Worm (Caenorhabditis elegans): ENCODE results near the gene irld-49.

irld-49 gene

DNA sequence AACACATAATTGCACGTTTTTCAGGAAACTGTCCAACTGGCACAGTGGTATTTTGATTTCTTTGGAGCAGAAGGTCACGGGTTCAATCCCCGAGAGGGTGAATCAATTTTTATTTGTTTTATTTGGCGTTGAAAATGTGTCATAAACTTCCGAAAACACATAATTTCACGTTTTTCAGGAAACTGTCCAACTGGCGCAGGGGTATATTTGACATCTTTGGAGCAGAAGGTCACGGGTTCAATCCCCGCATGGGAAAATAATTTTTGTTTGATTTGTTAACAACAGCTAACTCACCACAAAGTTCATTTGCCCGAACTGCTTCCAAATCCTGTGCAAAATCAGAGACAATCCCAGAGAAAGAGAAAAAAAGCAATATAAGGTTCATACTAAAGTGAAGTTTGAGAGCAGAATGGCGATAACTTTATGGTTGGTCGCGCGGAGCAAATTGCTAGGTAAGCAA is 11.7 kb downstream of the irld-49 start, which contains the start of gene irld-48:
Gene irld-48, plus strand, starts transcription at position 410 of the 460 bp plus-strand sequence.
- TF ChIP-seq ztf-4 (tag; optimal IDR thresholded peaks at IDR 0.05) (no peak), lin-39 (tag; optimal IDR thresholded peaks at IDR 0.05) (no peak), peb-1 (tag; optimal IDR thresholded peaks at IDR 0.05) (no peak), ZK546.5 (tag; optimal IDR thresholded peaks at IDR 0.05) (no peak), nhr-6 (tag; optimal IDR thresholded peaks at IDR 0.05) (no peak), sem-4 (tag; optimal IDR thresholded peaks at IDR 0.05) (no peak), mab-5 (tag; optimal IDR thresholded peaks at IDR 0.05) (no peak), nhr-237 (tag; optimal IDR thresholded peaks at IDR 0.05) (no peak), unc-39 (tag; optimal IDR thresholded peaks at IDR 0.05) (no peak), gmeb-1 (tag; optimal IDR thresholded peaks at IDR 0.05) (no peak), blmp-1 (tag; optimal IDR thresholded peaks at IDR 0.05; ENCODE audit: insufficient read depth) (no peak), sma-9 (GFP tag; optimal IDR thresholded peaks at IDR 0.05) (no peak), sma-9 (tag; optimal IDR thresholded peaks at IDR 0.05) (no peak), zag-1 (tag; optimal IDR thresholded peaks at IDR 0.05) (no peak)

DNA sequence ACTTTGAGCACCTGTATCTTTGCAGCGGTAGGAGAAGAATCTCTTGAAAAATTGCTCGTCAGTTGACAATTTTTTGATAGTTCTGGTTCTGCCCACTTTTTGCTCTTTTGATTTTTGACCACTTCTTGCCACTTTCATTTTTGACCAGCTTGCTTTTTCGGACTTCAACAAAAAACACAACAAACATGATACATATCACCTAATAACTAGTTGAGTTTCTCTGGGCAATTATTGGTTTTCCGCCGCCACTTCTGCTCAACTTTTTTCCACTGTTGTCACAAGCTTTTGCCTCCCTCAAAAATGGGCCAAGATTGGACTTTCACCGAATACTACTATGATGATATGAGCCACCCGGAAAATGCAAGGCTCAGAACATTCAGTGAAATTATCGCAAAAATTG is 14.3 kb downstream of the irld-49 start, which contains the start of gene srw-60:
Gene srw-60, plus strand, starts transcription at position 301 of the 400 bp plus-strand sequence.
- TF ChIP-seq gmeb-1 (tag; optimal IDR thresholded peaks at IDR 0.05) = no peak
- TF ChIP-seq egl-27 (tag; optimal IDR thresholded peaks at IDR 0.05) = no peak
- TF ChIP-seq nhr-77 (tag; optimal IDR thresholded peaks at IDR 0.05) = no peak
- no peak for TF ChIP-seq unc-55 (GFP tag; optimal IDR thresholded peaks at IDR 0.05)
- TF ChIP-seq nhr-12 (tag; optimal IDR thresholded peaks at IDR 0.05) = no peak
- no peak for TF ChIP-seq elt-1 (tag; optimal IDR thresholded peaks at IDR 0.05)
- TF ChIP-seq lin-39 (tag; optimal IDR thresholded peaks at IDR 0.05) = no peak
- TF ChIP-seq fos-1 (tag; optimal IDR thresholded peaks at IDR 0.05) = no peak
- TF ChIP-seq nhr-21 (tag; optimal IDR thresholded peaks at IDR 0.05) = no peak
- TF ChIP-seq mdl-1 (tag; optimal IDR thresholded peaks at IDR 0.05) = no peak
- no peak for TF ChIP-seq nhr-11 (tag; optimal IDR thresholded peaks at IDR 0.05)
- TF ChIP-seq sem-4 (tag; optimal IDR thresholded peaks at IDR 0.05) = no peak
- no peak for TF ChIP-seq ceh-16 (tag; optimal IDR thresholded peaks at IDR 0.05)
- no peak for TF ChIP-seq mbf-1 (tag; optimal IDR thresholded peaks at IDR 0.05)
- TF ChIP-seq mab-5 (tag; optimal IDR thresholded peaks at IDR 0.05) = no peak
- no peak for TF ChIP-seq ztf-1 (GFP tag; conservative IDR thresholded peaks at IDR 0.05)
- no peak for TF ChIP-seq nhr-129 (tag; optimal IDR thresholded peaks at IDR 0.05)

DNA sequence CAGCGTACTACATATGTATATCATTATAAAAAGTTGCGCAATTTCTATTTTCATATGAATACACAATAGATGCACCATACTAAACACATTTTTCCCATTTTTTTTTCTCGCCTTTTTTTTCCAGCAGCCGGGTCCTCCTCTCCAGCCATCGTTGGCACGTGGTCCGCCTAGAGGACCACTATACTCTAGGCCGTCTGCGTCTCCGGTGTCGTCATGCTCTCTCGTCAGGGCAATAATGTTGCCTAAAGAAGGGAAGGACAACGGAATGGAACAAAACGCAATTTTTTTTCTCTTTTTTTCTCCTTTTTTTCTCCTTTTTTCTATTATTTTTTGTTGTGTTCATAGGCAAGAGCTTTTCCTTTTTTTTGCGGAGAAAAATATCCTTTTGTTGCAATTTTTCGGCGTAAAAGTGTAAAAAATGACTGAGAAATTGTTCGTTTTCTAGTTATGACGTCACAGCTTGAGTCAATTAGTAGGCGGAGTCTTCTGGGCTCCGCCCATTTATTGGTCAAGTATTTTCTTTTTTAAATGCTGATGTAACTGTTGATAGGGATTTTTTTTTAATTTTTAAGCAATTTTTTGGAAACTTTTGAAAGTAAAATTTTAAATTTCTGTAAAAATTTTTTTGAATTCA is 18.7 kb downstream of the irld-49 start:
- TF ChIP-seq mdl-1 (tag; optimal IDR thresholded peaks at IDR 0.05) (peak; percentile 97 to 98), egl-27 (tag; optimal IDR thresholded peaks at IDR 0.05) (no peak), nhr-25 (tag; optimal IDR thresholded peaks at IDR 0.05) (no peak), peb-1 (tag; optimal IDR thresholded peaks at IDR 0.05) (no peak), zag-1 (tag; optimal IDR thresholded peaks at IDR 0.05) (peak; percentile 81), F13H6.1 (tag; optimal IDR thresholded peaks at IDR 0.05) (peak; percentile 57), lin-11 (tag; optimal IDR thresholded peaks at IDR 0.05) (peak; percentile 7), mab-5 (tag; optimal IDR thresholded peaks at IDR 0.05) (peak; percentile 31), sma-9 (GFP tag; optimal IDR thresholded peaks at IDR 0.05) (peak; percentile 79), sma-9 (tag; optimal IDR thresholded peaks at IDR 0.05) (no peak), crh-2 (tag; optimal IDR thresholded peaks at IDR 0.05) (peak; percentile 40), ceh-82 (tag; optimal IDR thresholded peaks at IDR 0.05) (no peak), unc-55 (GFP tag; optimal IDR thresholded peaks at IDR 0.05) (peak; percentile 47), C34F6.9 (tag; optimal IDR thresholded peaks at IDR 0.05) (peak; percentile 41), Y55F3AM.14 (GFP tag; optimal IDR thresholded peaks at IDR 0.05) (peak; percentile 46)

DNA sequence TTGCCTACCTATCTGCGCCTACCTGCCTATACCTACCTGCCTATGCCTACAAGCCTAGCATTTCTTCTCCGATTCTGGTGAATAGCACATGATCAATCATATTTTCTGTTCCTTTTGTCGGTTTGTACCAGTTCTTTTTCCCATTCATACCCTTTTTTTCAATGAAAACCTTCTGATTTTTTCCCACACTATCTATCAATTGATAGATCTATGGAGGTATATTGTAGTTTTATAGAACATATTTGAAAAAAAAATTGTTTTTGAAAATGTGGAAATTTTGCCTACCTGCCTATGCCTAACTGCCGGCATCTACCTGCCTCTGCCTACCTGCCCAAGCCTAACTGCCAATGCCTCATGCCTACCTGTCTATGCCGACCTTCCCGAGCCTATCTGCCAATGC is 19.6 kb downstream of the irld-49 start:
- TF ChIP-seq F13H6.1 (tag; optimal IDR thresholded peaks at IDR 0.05) (no peak), snpc-4 (tag; optimal IDR thresholded peaks at IDR 0.05) (no peak), blmp-1 (tag; optimal IDR thresholded peaks at IDR 0.05; ENCODE audit: insufficient read depth) (no peak), lin-11 (tag; optimal IDR thresholded peaks at IDR 0.05) (no peak), C34F6.9 (tag; optimal IDR thresholded peaks at IDR 0.05) (no peak), elt-3 (tag; optimal IDR thresholded peaks at IDR 0.05) (no peak), unc-62 (GFP tag; optimal IDR thresholded peaks at IDR 0.05) (no peak), unc-55 (GFP tag; optimal IDR thresholded peaks at IDR 0.05) (no peak)
